Worm (Caenorhabditis elegans) whole organism, L4 larva: Measurements from ENCODE around the gene F45D3.4.

ENCODE experiments used
- R02D3.7 ChIP-seq: fragments of 150-350 bp; sonication (generic microtip); optimal IDR thresholded peaks from 3 replicates; lab custom pipeline; 2014; ENCODE audit warnings: missing biosample characterization, missing genetic modification characterization
- T26A8.4 ChIP-seq: fragments of 200-800 bp; sonication (Bioruptor generic); IDR thresholded peaks from 2 replicates; pipeline ENCODE4 v1.3.6; 2022; ENCODE audit warnings: missing genetic modification characterization, missing compliant biosample characterization
- Y75B8A.6 ChIP-seq: fragments of 200-800 bp; sonication (Bioruptor generic); IDR thresholded peaks from 2 replicates; pipeline ENCODE4 v1.3.6; 2022; ENCODE audit warnings: missing genetic modification reagents, missing genetic modification characterization, missing compliant biosample characterization
- ZK337.2 ChIP-seq: fragments of 200-800 bp; sonication (Bioruptor generic); IDR thresholded peaks from 2 replicates; pipeline ENCODE4 v1.3.6; 2022; ENCODE audit warnings: missing genetic modification reagents, missing genetic modification characterization, missing compliant biosample characterization
- aha-1 ChIP-seq: fragments of 150-350 bp; peaks from one replicate; lab custom pipeline; 2014; ENCODE audit warnings: missing biosample characterization, missing genetic modification characterization
- aly-2 ChIP-seq: sonication (generic microtip); optimal IDR thresholded peaks from 2 replicates; lab custom pipeline; 2018; ENCODE audit warnings: missing biosample characterization, missing genetic modification characterization
- ama-1 ChIP-seq: fragments of 150-350 bp; optimal IDR thresholded peaks from 2 replicates; lab custom pipeline; 2014; ENCODE audit warnings: inconsistent platforms, mixed read lengths
- arid-1 ChIP-seq: fragments of 200-800 bp; sonication (Bioruptor generic); conservative IDR thresholded peaks from 2 replicates; pipeline ENCODE4 v1.3.6; 2022; ENCODE audit warnings: missing genetic modification reagents, missing genetic modification characterization, missing compliant biosample characterization
- ceh-20 ChIP-seq: fragments of 200-800 bp; sonication (Bioruptor generic); IDR thresholded peaks from 2 replicates; pipeline ENCODE4 v1.3.6; 2022; ENCODE audit warnings: missing genetic modification reagents, missing genetic modification characterization, missing compliant biosample characterization
- ces-1 ChIP-seq: fragments of 150-350 bp; sonication (generic microtip); optimal IDR thresholded peaks from 4 replicates; lab custom pipeline; 2014; ENCODE audit warnings: missing biosample characterization, missing genetic modification reagents, missing genetic modification characterization
- ctbp-1 ChIP-seq: fragments of 200-800 bp; sonication (Bioruptor generic); IDR thresholded peaks from 2 replicates; pipeline ENCODE4 v1.3.6; 2022; ENCODE audit warnings: missing genetic modification reagents, missing genetic modification characterization, missing compliant biosample characterization
- dmd-6 ChIP-seq: fragments of 200-800 bp; sonication (Bioruptor generic); IDR thresholded peaks from 2 replicates; pipeline ENCODE4 v1.3.6; 2022; ENCODE audit warnings: missing genetic modification reagents, missing genetic modification characterization, missing compliant biosample characterization
- dmd-8 ChIP-seq: fragments of 200-800 bp; sonication (Bioruptor generic); IDR thresholded peaks from 2 replicates; pipeline ENCODE4 v1.3.6; 2022; ENCODE audit warnings: missing genetic modification characterization, missing compliant biosample characterization
- dve-1 ChIP-seq: sonication (generic microtip); optimal IDR thresholded peaks from 2 replicates; lab custom pipeline; 2017; ENCODE audit warnings: antibody characterized with exemption, mild to moderate bottlenecking, missing genetic modification characterization, missing compliant biosample characterization; ENCODE audit not compliant: insufficient read depth
- fos-1 ChIP-seq: fragments of 150-350 bp; optimal IDR thresholded peaks from 2 replicates; lab custom pipeline; 2014; ENCODE audit warnings: missing biosample characterization, missing genetic modification characterization
- gei-8 ChIP-seq: fragments of 200-800 bp; sonication (Bioruptor generic); optimal IDR thresholded peaks from 2 replicates; lab custom pipeline; 2018; ENCODE audit warnings: mild to moderate bottlenecking, missing genetic modification characterization, missing compliant biosample characterization
- hlh-11 ChIP-seq: fragments of 200-800 bp; sonication (Bioruptor generic); optimal IDR thresholded peaks from 2 replicates; lab custom pipeline; 2018; ENCODE audit warnings: mild to moderate bottlenecking, missing genetic modification characterization, missing compliant biosample characterization
- hlh-30 ChIP-seq: sonication (generic microtip); optimal IDR thresholded peaks from 2 replicates; lab custom pipeline; 2017; ENCODE audit warnings: antibody characterized with exemption, mild to moderate bottlenecking, missing genetic modification characterization, missing compliant biosample characterization; ENCODE audit not compliant: insufficient read depth
- lim-7 ChIP-seq: fragments of 200-800 bp; sonication (Bioruptor generic); IDR thresholded peaks from 2 replicates; pipeline ENCODE4 v1.3.6; 2022; ENCODE audit warnings: missing genetic modification characterization, missing compliant biosample characterization
- lin-29 ChIP-seq: fragments of 200-800 bp; sonication (Bioruptor generic); IDR thresholded peaks from 2 replicates; pipeline ENCODE4 v1.3.6; 2022; ENCODE audit warnings: missing genetic modification reagents, missing genetic modification characterization, missing compliant biosample characterization
- lin-39 ChIP-seq: fragments of 150-350 bp; optimal IDR thresholded peaks from 2 replicates; lab custom pipeline; 2014; ENCODE audit warnings: missing biosample characterization, missing genetic modification reagents, missing genetic modification characterization
- lsy-2 ChIP-seq, 2 experiments: fragments of 150-350 bp in 1 of 2; sonication (generic microtip) in 1 of 2; optimal IDR thresholded peaks; 2 replicates each; lab custom pipeline; 2014 to 2017; ENCODE audit warnings: missing biosample characterization in 2 of 2, missing genetic modification characterization in 2 of 2
- madf-5 ChIP-seq, 2 experiments: fragments of 200-800 bp; sonication (Bioruptor generic); IDR thresholded peaks; 2 replicates each; pipeline ENCODE4 v1.3.6; 2022; ENCODE audit warnings: missing compliant biosample characterization in 2 of 2, missing genetic modification characterization in 2 of 2
- madf-9 ChIP-seq: fragments of 200-800 bp; sonication (Bioruptor generic); conservative IDR thresholded peaks from 2 replicates; pipeline ENCODE4 v1.3.6; 2022; ENCODE audit warnings: missing genetic modification reagents, missing genetic modification characterization, missing compliant biosample characterization
- mdl-1 ChIP-seq, 2 experiments: fragments of 150-350 bp in 1 of 2; sonication (generic microtip) in 1 of 2; optimal IDR thresholded peaks; 2 replicates each; lab custom pipeline; 2014 to 2017; ENCODE audit warnings: missing biosample characterization in 2 of 2, missing genetic modification characterization in 2 of 2
- mep-1 ChIP-seq: fragments of 150-350 bp; sonication (generic microtip); optimal IDR thresholded peaks from 3 replicates; lab custom pipeline; 2014; ENCODE audit warnings: missing biosample characterization, missing genetic modification characterization
- mes-2 ChIP-seq: sonication (generic microtip); optimal IDR thresholded peaks from 2 replicates; lab custom pipeline; 2016; ENCODE audit warnings: missing genotype, mild to moderate bottlenecking, missing genetic modification characterization, missing compliant biosample characterization; ENCODE audit not compliant: poor library complexity, severe bottlenecking
- mxl-3 ChIP-seq: fragments of 200-800 bp; sonication (Bioruptor generic); optimal IDR thresholded peaks from 2 replicates; lab custom pipeline; 2018; ENCODE audit warnings: mild to moderate bottlenecking, missing genetic modification characterization, missing compliant biosample characterization
- nhr-11 ChIP-seq: fragments of 150-350 bp; optimal IDR thresholded peaks from 2 replicates; lab custom pipeline; 2014; ENCODE audit warnings: missing biosample characterization, missing genetic modification characterization
- nhr-25 ChIP-seq: sonication (generic microtip); optimal IDR thresholded peaks from 2 replicates; lab custom pipeline; 2017; ENCODE audit warnings: missing genetic modification characterization, mild to moderate bottlenecking, missing compliant biosample characterization, antibody characterized with exemption, moderate library complexity, borderline replicate concordance; ENCODE audit not compliant: insufficient read depth
- nhr-28 ChIP-seq: fragments of 150-350 bp; optimal IDR thresholded peaks from 2 replicates; lab custom pipeline; 2014; ENCODE audit warnings: missing biosample characterization, missing genetic modification characterization
- nhr-48 ChIP-seq: sonication (generic microtip); optimal IDR thresholded peaks from 2 replicates; lab custom pipeline; 2016; ENCODE audit warnings: mild to moderate bottlenecking, missing genetic modification characterization, missing compliant biosample characterization
- nhr-6 ChIP-seq: fragments of 150-350 bp; optimal IDR thresholded peaks from 2 replicates; lab custom pipeline; 2014; ENCODE audit warnings: missing biosample characterization, missing genetic modification characterization
- nhr-76 ChIP-seq: fragments of 150-350 bp; optimal IDR thresholded peaks from 2 replicates; lab custom pipeline; 2014; ENCODE audit warnings: missing biosample characterization, missing genetic modification characterization
- nhr-77 ChIP-seq: fragments of 150-350 bp; optimal IDR thresholded peaks from 2 replicates; lab custom pipeline; 2014; ENCODE audit warnings: missing biosample characterization, missing genetic modification characterization
- set-16 ChIP-seq: fragments of 200-800 bp; sonication (Bioruptor generic); IDR thresholded peaks from 2 replicates; pipeline ENCODE4 v1.3.6; 2022; ENCODE audit warnings: missing genetic modification reagents, missing genetic modification characterization, missing compliant biosample characterization
- snpc-4 ChIP-seq: fragments of 150-350 bp; optimal IDR thresholded peaks from 2 replicates; lab custom pipeline; 2014; ENCODE audit warnings: missing biosample characterization, missing genetic modification characterization
- spr-1 ChIP-seq: sonication (generic microtip); optimal IDR thresholded peaks from 2 replicates; lab custom pipeline; 2016; ENCODE audit warnings: mild to moderate bottlenecking, missing genetic modification characterization, missing compliant biosample characterization
- tag-97 ChIP-seq: fragments of 200-800 bp; sonication (Bioruptor generic); IDR thresholded peaks from 2 replicates; pipeline ENCODE4 v1.3.6; 2022; ENCODE audit warnings: missing genetic modification characterization, missing compliant biosample characterization
- unc-130 ChIP-seq: sonication (generic microtip); optimal IDR thresholded peaks from 2 replicates; lab custom pipeline; 2016; ENCODE audit warnings: missing genetic modification reagents, missing genetic modification characterization, missing compliant biosample characterization
- unc-39 ChIP-seq: sonication (generic microtip); optimal IDR thresholded peaks from 2 replicates; lab custom pipeline; 2017; ENCODE audit warnings: missing biosample characterization, missing genetic modification characterization
- unc-62 ChIP-seq, 3 experiments: fragments of 150-350 bp in 1 of 3; sonication (generic microtip); optimal IDR thresholded peaks in 2 of 3; peaks in 1 of 3; 1 replicate in 1 of 3; 2 replicates in 2 of 3; lab custom pipeline; 2014 to 2017; ENCODE audit warnings: missing biosample characterization in 3 of 3, missing genetic modification characterization in 3 of 3, missing genetic modification reagents in 3 of 3, missing genotype in 1 of 3
- zag-1 ChIP-seq: fragments of 150-350 bp; optimal IDR thresholded peaks from 2 replicates; lab custom pipeline; 2014; ENCODE audit warnings: missing biosample characterization, missing genetic modification characterization
- zfp-2 ChIP-seq: sonication (generic microtip); optimal IDR thresholded peaks from 2 replicates; lab custom pipeline; 2016; ENCODE audit warnings: mild to moderate bottlenecking, missing genetic modification characterization, missing compliant biosample characterization
- zip-2 ChIP-seq: fragments of 150-350 bp; optimal IDR thresholded peaks from 2 replicates; lab custom pipeline; 2014; ENCODE audit warnings: missing biosample characterization, missing genetic modification characterization

Gene F45D3.4

ce11 chrV:12555872-12556271 lies 2.9 kb upstream of the F45D3.4 start:
- peak; percentile 10 for TF ChIP-seq nhr-28 (tag; lab: Kevin White, UChicago)
- no peak for TF ChIP-seq tag-97 (GFP tag; lab: Robert Waterston, UW)
- TF ChIP-seq ama-1 (lab: Kevin White, UChicago) = peak; percentile 50
- no peak for TF ChIP-seq madf-9 (GFP tag; lab: Robert Waterston, UW)
- no peak for TF ChIP-seq unc-130
- TF ChIP-seq ctbp-1 = no peak
- TF ChIP-seq nhr-77 (tag; lab: Kevin White, UChicago) = no peak
- TF ChIP-seq hlh-30 (tag; lab: Kevin White, UChicago) = peak; percentile 42
- TF ChIP-seq nhr-25 (tag; lab: Kevin White, UChicago) = peak; percentile 26
- no peak for TF ChIP-seq aha-1

- TF ChIP-seq lim-7 (no peak), lin-29 (no peak), ama-1 (lab: Kevin White, UChicago) (peak; percentile 69), mes-2 (no peak), dve-1 (tag; lab: Kevin White, UChicago) (peak; percentile 12), nhr-6 (tag; lab: Kevin White, UChicago) (peak; percentile 46), unc-62 (GFP tag; optimal IDR thresholded peaks at IDR 0.05 in 1 of 2; lab: Kevin White, UChicago) (peak in 1 of 2 experiments; percentile 88), unc-62 (tag; optimal IDR thresholded peaks at IDR 0.05; lab: Kevin White, UChicago) (no peak), lin-39 (tag; lab: Kevin White, UChicago) (no peak), hlh-30 (tag; lab: Kevin White, UChicago) (peak; percentile 37), hlh-11 (tag; lab: Kevin White, UChicago) (peak; percentile 41), mxl-3 (peak; percentile 4), R02D3.7 (tag; lab: Kevin White, UChicago) (no peak), madf-5 (GFP tag; IDR thresholded peaks at IDR 0.05; lab: Robert Waterston, UW) (no peak), unc-39 (tag; lab: Kevin White, UChicago) (no peak), nhr-11 (tag; lab: Kevin White, UChicago) (no peak), Y75B8A.6 (no peak), arid-1 (GFP tag; lab: Robert Waterston, UW) (no peak), nhr-76 (tag; lab: Kevin White, UChicago) (no peak), spr-1 (tag; lab: Kevin White, UChicago) (no peak), nhr-48 (tag; lab: Kevin White, UChicago) (peak; percentile 33), ces-1 (no peak), snpc-4 (tag; lab: Kevin White, UChicago) (no peak), aly-2 (tag; lab: Kevin White, UChicago) (no peak), zag-1 (no peak), nhr-28 (tag; lab: Kevin White, UChicago) (peak; percentile 90), aha-1 (peak; percentile 45), mdl-1 (tag; optimal IDR thresholded peaks at IDR 0.05; lab: Kevin White, UChicago) (peak in 1 of 2 experiments; percentile 70)
Observed at ce11 chrV:12554172-12555031, 1.4 kb upstream of the F45D3.4 start.

ce11 chrV:12553286-12553725 lies 315 bp upstream of the F45D3.4 start:
- no peak for TF ChIP-seq fos-1
- peak; percentile 12 for TF ChIP-seq gei-8 (GFP tag; lab: Kevin White, UChicago)
- TF ChIP-seq dmd-6 (GFP tag; lab: Robert Waterston, UW) = peak; percentile 56
- peak in 1 of 2 experiments; percentile 38 for TF ChIP-seq lsy-2 (tag; optimal IDR thresholded peaks at IDR 0.05; lab: Kevin White, UChicago)
- TF ChIP-seq mep-1 (tag; lab: Kevin White, UChicago) = peak; percentile 19
- no peak for TF ChIP-seq zip-2 (tag; lab: Kevin White, UChicago)
- peak; percentile 32; the same call in 1 of the 2 replicates for TF ChIP-seq ctbp-1
- TF ChIP-seq ZK337.2 (GFP tag; lab: Robert Waterston, UW) = no peak
- no peak for TF ChIP-seq T26A8.4 (GFP tag; lab: Robert Waterston, UW)
- peak; percentile 79 for TF ChIP-seq hlh-30 (tag; lab: Kevin White, UChicago)
- peak; percentile 91 for TF ChIP-seq hlh-11 (tag; lab: Kevin White, UChicago)
- TF ChIP-seq dve-1 (tag; lab: Kevin White, UChicago) = no peak
- TF ChIP-seq lin-39 (tag; lab: Kevin White, UChicago) = no peak
- TF ChIP-seq zfp-2 (tag; lab: Kevin White, UChicago) = no peak
- TF ChIP-seq set-16 (GFP tag; lab: Robert Waterston, UW) = 0 out of 2 replicates have a peak, but pooled peaks have one; percentile 16
- TF ChIP-seq dmd-8 (GFP tag; lab: Robert Waterston, UW) = no peak
- peak; percentile 24; the same call in 1 of the 2 replicates for TF ChIP-seq ceh-20 (GFP tag; lab: Robert Waterston, UW)
- peak; percentile 83 for TF ChIP-seq aha-1
- TF ChIP-seq nhr-28 (tag; lab: Kevin White, UChicago) = peak; percentile 76
- 0 out of 2 replicates have a peak, but pooled peaks have one; percentile 17 for TF ChIP-seq lin-29
- TF ChIP-seq mdl-1 (tag; optimal IDR thresholded peaks at IDR 0.05; lab: Kevin White, UChicago) = peak; percentile 34 to 82
